Fruit fly (Drosophila melanogaster) whole organism: Measurements from ENCODE around the gene Dlip1.

Experiments
- CG8478 ChIP-seq: fragments of >200 bp; optimal IDR thresholded peaks from 2 replicates; lab custom pipeline; 2018; ENCODE audit warnings: inconsistent platforms
- Dll ChIP-seq: fragments of >200 bp; optimal IDR thresholded peaks from 2 replicates; lab custom pipeline; 2017
- EcR ChIP-seq, 2 experiments: fragments of >200 bp; optimal IDR thresholded peaks; 2 replicates each; lab custom pipeline; 2017; ENCODE audit warnings: missing biosample characterization in 2 of 2, missing genetic modification characterization in 2 of 2, missing genetic modification reagents in 2 of 2
- pan ChIP-seq: fragments of >200 bp; optimal IDR thresholded peaks from 2 replicates; lab custom pipeline; 2017
- psq ChIP-seq: fragments of >200 bp; optimal IDR thresholded peaks from 2 replicates; lab custom pipeline; 2017
- usp ChIP-seq: fragments of >200 bp; optimal IDR thresholded peaks from 2 replicates; lab custom pipeline; 2017; ENCODE audit warnings: missing biosample characterization, missing genetic modification characterization, mixed read lengths

- no peak for TF ChIP-seq Dll (lab: Kevin White, UChicago)
- no peak for TF ChIP-seq CG8478 (lab: Kevin White, UChicago)
- no peak for TF ChIP-seq psq (lab: Kevin White, UChicago)
- TF ChIP-seq usp, result no peak
- no peak for TF ChIP-seq pan (lab: Kevin White, UChicago)
- TF ChIP-seq EcR (GFP tag; optimal IDR thresholded peaks at IDR 0.05; lab: Kevin White, UChicago), result no peak
Observed at dm6 chrX:9131523-9131922, 26.9 kb upstream of the Dlip1 start.
